Worm (Caenorhabditis elegans) whole organism, young adult: Measurements from ENCODE around the gene mccc-2.

Experiments
- B0019.2 ChIP-seq: fragments of 200-800 bp; sonication (Bioruptor generic); conservative IDR thresholded peaks from 2 replicates; pipeline ENCODE4 v1.3.6; 2022; ENCODE audit warnings: missing genetic modification reagents, missing genetic modification characterization, missing compliant biosample characterization
- C17E4.6 ChIP-seq: fragments of 200-800 bp; sonication (Bioruptor generic); IDR thresholded peaks from 2 replicates; pipeline ENCODE4 v1.3.6; 2022; ENCODE audit warnings: missing genetic modification reagents, missing genetic modification characterization, missing compliant biosample characterization
- D2030.7 ChIP-seq: fragments of 200-800 bp; sonication (Bioruptor generic); IDR thresholded peaks from 2 replicates; pipeline ENCODE4 v1.3.6; 2022; ENCODE audit warnings: missing genetic modification reagents, missing genetic modification characterization, missing compliant biosample characterization
- F52B5.7 ChIP-seq: sonication (generic microtip); optimal IDR thresholded peaks from 2 replicates; lab custom pipeline; 2016; ENCODE audit warnings: mild to moderate bottlenecking, missing genetic modification characterization, missing compliant biosample characterization
- K11D2.4 ChIP-seq: fragments of 200-800 bp; sonication (Bioruptor generic); IDR thresholded peaks from 2 replicates; pipeline ENCODE4 v1.3.6; 2022; ENCODE audit warnings: missing genetic modification reagents, missing genetic modification characterization, missing compliant biosample characterization
- Y56A3A.18 ChIP-seq: fragments of 200-800 bp; sonication (Bioruptor generic); IDR thresholded peaks from 2 replicates; pipeline ENCODE4 v1.3.6; 2022; ENCODE audit warnings: missing genetic modification reagents, missing genetic modification characterization, missing compliant biosample characterization
- Y67H2A.10 ChIP-seq: fragments of 200-800 bp; sonication (Bioruptor generic); conservative IDR thresholded peaks from 2 replicates; pipeline ENCODE4 v1.3.6; 2022; ENCODE audit warnings: missing genetic modification reagents, missing genetic modification characterization, missing compliant biosample characterization
- Y95B8A.8 ChIP-seq: fragments of 200-800 bp; sonication (Bioruptor generic); IDR thresholded peaks from 2 replicates; pipeline ENCODE4 v1.3.6; 2022; ENCODE audit warnings: missing genetic modification reagents, missing genetic modification characterization, missing compliant biosample characterization
- ZK185.1 ChIP-seq: sonication (generic microtip); optimal IDR thresholded peaks from 2 replicates; lab custom pipeline; 2016; ENCODE audit warnings: mild to moderate bottlenecking, missing genetic modification characterization, missing compliant biosample characterization; ENCODE audit not compliant: poor library complexity, severe bottlenecking
- ama-1 ChIP-seq, 3 experiments: fragments of 150-350 bp in 1 of 3; sonication (generic microtip) in 2 of 3; optimal IDR thresholded peaks; 2 replicates each; lab custom pipeline; 2014 to 2018; ENCODE audit warnings: missing biosample characterization in 2 of 3, missing genetic modification characterization in 2 of 3, missing genetic modification reagents in 2 of 3
- aptf-2 ChIP-seq: fragments of 200-800 bp; sonication (Bioruptor generic); conservative IDR thresholded peaks from 2 replicates; pipeline ENCODE4 v1.3.6; 2022; ENCODE audit warnings: missing genetic modification reagents, missing genetic modification characterization, missing compliant biosample characterization
- aptf-3 ChIP-seq: fragments of 200-800 bp; sonication (Bioruptor generic); IDR thresholded peaks from 2 replicates; pipeline ENCODE4 v1.3.6; 2022; ENCODE audit warnings: missing genetic modification characterization, missing compliant biosample characterization
- atf-7 ChIP-seq: sonication (generic microtip); optimal IDR thresholded peaks from 2 replicates; lab custom pipeline; 2017; ENCODE audit warnings: mild to moderate bottlenecking, missing genetic modification characterization, missing compliant biosample characterization
- attf-3 ChIP-seq: fragments of 200-800 bp; sonication (Bioruptor generic); conservative IDR thresholded peaks from 2 replicates; pipeline ENCODE4 v1.3.6; 2022; ENCODE audit warnings: missing genetic modification reagents, missing genetic modification characterization, missing compliant biosample characterization
- ceh-91 ChIP-seq: fragments of 200-800 bp; sonication (Bioruptor generic); IDR thresholded peaks from 2 replicates; pipeline ENCODE4 v1.3.6; 2022; ENCODE audit warnings: missing genetic modification reagents, missing genetic modification characterization, missing compliant biosample characterization
- dpff-1 ChIP-seq: sonication (generic microtip); optimal IDR thresholded peaks from 2 replicates; lab custom pipeline; 2017; ENCODE audit warnings: mild to moderate bottlenecking, missing genetic modification characterization, missing compliant biosample characterization
- egl-44 ChIP-seq: fragments of 200-800 bp; sonication (Bioruptor generic); IDR thresholded peaks from 2 replicates; pipeline ENCODE4 v1.3.6; 2022; ENCODE audit warnings: missing genetic modification reagents, missing genetic modification characterization, missing compliant biosample characterization
- fkh-3 ChIP-seq: sonication (generic microtip); optimal IDR thresholded peaks from 2 replicates; lab custom pipeline; 2016; ENCODE audit warnings: mild to moderate bottlenecking, missing genetic modification characterization, missing compliant biosample characterization
- hrde-1 ChIP-seq: sonication (generic microtip); optimal IDR thresholded peaks from 2 replicates; lab custom pipeline; 2016; ENCODE audit warnings: missing genetic modification characterization, mild to moderate bottlenecking, missing compliant biosample characterization, moderate library complexity, missing genotype, missing genetic modification reagents, borderline replicate concordance
- let-526 ChIP-seq: fragments of 200-800 bp; sonication (Bioruptor generic); IDR thresholded peaks from 2 replicates; pipeline ENCODE4 v1.3.6; 2022; ENCODE audit warnings: missing genetic modification reagents, missing genetic modification characterization, missing compliant biosample characterization
- lir-1 ChIP-seq: fragments of 200-800 bp; sonication (Bioruptor generic); conservative IDR thresholded peaks from 2 replicates; pipeline ENCODE4 v1.3.6; 2022; ENCODE audit warnings: missing genetic modification reagents, missing genetic modification characterization, missing compliant biosample characterization
- lsl-1 ChIP-seq: fragments of 200-800 bp; sonication (Bioruptor generic); optimal IDR thresholded peaks from 2 replicates; lab custom pipeline; 2018; ENCODE audit warnings: mild to moderate bottlenecking, missing genetic modification characterization, moderate library complexity, missing compliant biosample characterization
- madf-3 ChIP-seq: fragments of 200-800 bp; sonication (Bioruptor generic); IDR thresholded peaks from 2 replicates; pipeline ENCODE4 v1.3.6; 2022; ENCODE audit warnings: missing genetic modification reagents, missing genetic modification characterization, missing compliant biosample characterization
- mcd-1 ChIP-seq: fragments of 200-800 bp; sonication (Bioruptor generic); IDR thresholded peaks from 2 replicates; pipeline ENCODE4 v1.3.6; 2022; ENCODE audit warnings: missing genetic modification reagents, missing genetic modification characterization, missing compliant biosample characterization
- mel-28 ChIP-seq: sonication (generic microtip); optimal IDR thresholded peaks from 2 replicates; lab custom pipeline; 2016; ENCODE audit warnings: borderline replicate concordance, mild to moderate bottlenecking, missing genetic modification characterization, missing compliant biosample characterization
- mes-4 ChIP-seq: sonication (generic microtip); optimal IDR thresholded peaks from 2 replicates; lab custom pipeline; 2016; ENCODE audit warnings: missing genotype, missing genetic modification characterization, missing compliant biosample characterization
- mxl-1 ChIP-seq: sonication (generic microtip); optimal IDR thresholded peaks from 2 replicates; lab custom pipeline; 2016; ENCODE audit warnings: missing genetic modification characterization, missing compliant biosample characterization
- rcor-1 ChIP-seq: fragments of 200-800 bp; sonication (Bioruptor generic); IDR thresholded peaks from 2 replicates; pipeline ENCODE4 v1.3.6; 2022; ENCODE audit warnings: missing genetic modification reagents, missing genetic modification characterization, missing compliant biosample characterization
- rec-8 ChIP-seq, 2 experiments: sonication (generic microtip); optimal IDR thresholded peaks; 2 replicates each; lab custom pipeline; 2016; ENCODE audit warnings: mild to moderate bottlenecking in 2 of 2, missing genetic modification characterization in 2 of 2, missing genetic modification reagents in 2 of 2, missing genotype in 2 of 2, missing biosample characterization in 1 of 2, missing compliant biosample characterization in 1 of 2, moderate library complexity in 1 of 2
- snpc-1.1 ChIP-seq: sonication (generic microtip); optimal IDR thresholded peaks from 2 replicates; lab custom pipeline; 2017; ENCODE audit warnings: missing genetic modification characterization, mild to moderate bottlenecking, missing compliant biosample characterization, antibody characterized with exemption, moderate library complexity, missing genotype, missing genetic modification reagents; ENCODE audit not compliant: insufficient read depth
- snpc-3.4 ChIP-seq: sonication (generic microtip); optimal IDR thresholded peaks from 2 replicates; lab custom pipeline; 2017; ENCODE audit warnings: missing genetic modification characterization, mild to moderate bottlenecking, missing compliant biosample characterization, antibody characterized with exemption, moderate library complexity, missing genotype, missing genetic modification reagents
- sptf-2 ChIP-seq: fragments of 200-800 bp; sonication (Bioruptor generic); optimal IDR thresholded peaks from 2 replicates; lab custom pipeline; 2018; ENCODE audit warnings: mild to moderate bottlenecking, missing genetic modification characterization, missing compliant biosample characterization
- tbx-9 ChIP-seq: sonication (generic microtip); optimal IDR thresholded peaks from 2 replicates; lab custom pipeline; 2016; ENCODE audit warnings: borderline replicate concordance, missing genetic modification characterization, inconsistent platforms, missing compliant biosample characterization
- zfh-2 ChIP-seq: fragments of 200-800 bp; sonication (Bioruptor generic); conservative IDR thresholded peaks from 2 replicates; pipeline ENCODE4 v1.3.6; 2022; ENCODE audit warnings: missing genetic modification reagents, missing genetic modification characterization, missing compliant biosample characterization
- ztf-18 ChIP-seq: sonication (generic microtip); optimal IDR thresholded peaks from 2 replicates; lab custom pipeline; 2016; ENCODE audit warnings: missing genotype, mild to moderate bottlenecking, missing genetic modification characterization, missing compliant biosample characterization
- ztf-22 ChIP-seq: fragments of 200-800 bp; sonication (Bioruptor generic); optimal IDR thresholded peaks from 2 replicates; lab custom pipeline; 2018; ENCODE audit warnings: mild to moderate bottlenecking, missing genetic modification characterization, moderate library complexity, missing compliant biosample characterization
- ztf-25 ChIP-seq: fragments of 200-800 bp; sonication (Bioruptor generic); IDR thresholded peaks from 2 replicates; pipeline ENCODE4 v1.3.6; 2022; ENCODE audit warnings: missing genetic modification reagents, missing genetic modification characterization, missing compliant biosample characterization
- ztf-3 ChIP-seq: fragments of 200-800 bp; sonication (Bioruptor generic); optimal IDR thresholded peaks from 2 replicates; lab custom pipeline; 2018; ENCODE audit warnings: mild to moderate bottlenecking, missing genetic modification characterization, missing compliant biosample characterization

Gene mccc-2

DNA sequence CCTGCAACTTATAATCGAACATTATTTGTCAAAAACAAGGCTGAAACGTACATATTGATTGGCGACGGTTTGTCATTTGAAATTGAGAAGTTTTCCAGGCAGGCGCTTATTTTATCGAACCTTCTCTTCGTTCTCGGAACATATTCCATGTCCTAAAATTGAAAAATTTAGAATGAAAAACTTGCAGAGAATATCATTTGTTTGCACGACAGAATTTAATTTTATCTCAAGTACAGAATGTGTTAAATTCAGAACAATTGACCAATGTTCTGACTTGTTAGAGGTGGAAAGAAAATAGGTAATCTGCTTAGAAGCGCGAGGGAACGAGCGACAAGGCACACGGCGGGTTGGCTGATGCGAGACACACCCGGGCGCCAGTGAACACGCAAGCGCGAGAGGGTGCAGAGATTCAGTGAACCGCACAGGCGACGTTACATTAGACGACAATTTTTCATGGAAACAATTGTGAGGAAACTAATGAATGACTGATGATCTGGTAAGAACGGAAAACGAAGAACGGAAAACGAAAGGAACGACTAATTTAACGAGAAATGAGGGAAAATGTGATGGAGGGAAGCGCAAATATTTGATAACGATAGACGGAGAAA, 36.7 kb downstream of the mccc-2 start (continued):
- TF ChIP-seq tbx-9 (tag; lab: Kevin White, UChicago) (no peak), dpff-1 (no peak), F52B5.7 (peak; percentile 15), hrde-1 (no peak), attf-3 (GFP tag; lab: Robert Waterston, UW) (no peak), mcd-1 (GFP tag; lab: Robert Waterston, UW) (peak; percentile 68), mxl-1 (tag; lab: Kevin White, UChicago) (no peak), ceh-91 (GFP tag; lab: Robert Waterston, UW) (no peak), Y67H2A.10 (GFP tag; lab: Robert Waterston, UW) (no peak), D2030.7 (GFP tag; lab: Robert Waterston, UW) (no peak), ztf-3 (GFP tag; lab: Kevin White, UChicago) (peak; percentile 60), let-526 (peak; percentile 85), aptf-2 (no peak), rec-8 (tag; optimal IDR thresholded peaks at IDR 0.05; lab: Kevin White, UChicago) (no peak), aptf-3 (GFP tag; lab: Robert Waterston, UW) (0 out of 2 replicates have a peak, but pooled peaks have one; percentile 86), ztf-25 (GFP tag; lab: Robert Waterston, UW) (no peak), atf-7 (no peak), madf-3 (GFP tag; lab: Robert Waterston, UW) (no peak; the same call in 1 of the 2 replicates), snpc-3.4 (tag; lab: Kevin White, UChicago) (no peak), mel-28 (no peak), egl-44 (GFP tag; lab: Robert Waterston, UW) (no peak), fkh-3 (tag; lab: Kevin White, UChicago) (no peak), rcor-1 (GFP tag; lab: Robert Waterston, UW) (peak; percentile 53), Y95B8A.8 (peak; percentile 21; the same call in 1 of the 2 replicates), sptf-2 (GFP tag; lab: Kevin White, UChicago) (no peak), Y56A3A.18 (GFP tag; lab: Robert Waterston, UW) (peak; percentile 78; the same call in 1 of the 2 replicates), K11D2.4 (GFP tag; lab: Robert Waterston, UW) (peak; percentile 71), zfh-2 (GFP tag; lab: Robert Waterston, UW) (peak; percentile 97), C17E4.6 (GFP tag; lab: Robert Waterston, UW) (no peak), lir-1 (GFP tag; lab: Robert Waterston, UW) (no peak), lsl-1 (GFP tag; lab: Kevin White, UChicago) (no peak)

DNA sequence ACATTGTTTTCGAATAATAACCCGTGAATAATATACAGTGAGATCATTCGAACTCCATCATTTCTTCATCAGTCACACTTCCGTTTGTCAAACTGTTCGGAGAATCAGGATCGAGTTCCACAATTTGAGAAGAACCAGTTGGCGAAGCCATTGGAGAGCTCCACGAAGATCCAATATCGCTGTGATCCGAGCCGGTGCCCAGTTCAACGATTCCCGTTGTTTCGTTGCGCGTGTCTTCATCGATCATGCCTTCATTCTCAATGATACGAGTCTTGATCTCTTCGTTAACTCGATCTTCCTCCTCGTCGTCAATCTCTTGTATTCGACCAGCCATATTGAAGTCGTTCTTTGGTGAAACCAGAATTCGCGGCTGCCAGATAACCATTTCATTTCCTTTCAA, 37.5 kb downstream of the mccc-2 start:
- TF ChIP-seq ZK185.1 (tag; lab: Kevin White, UChicago) (no peak), ama-1 (optimal IDR thresholded peaks at IDR 0.05; lab: Kevin White, UChicago) (peak; percentile 35), ama-1 (GFP tag; optimal IDR thresholded peaks at IDR 0.05; lab: Kevin White, UChicago) (no peak), mes-4 (peak; percentile 3), ztf-22 (no peak), ztf-18 (tag; lab: Kevin White, UChicago) (no peak), B0019.2 (no peak), snpc-1.1 (tag; lab: Kevin White, UChicago) (no peak), zfh-2 (GFP tag; lab: Robert Waterston, UW) (peak; percentile 50; the same call in 1 of the 2 replicates)
- TF ChIP-seq, all 124 proteins: peak for 3
